Worm (Caenorhabditis elegans): ENCODE results near the gene ZC190.2.

DNA sequence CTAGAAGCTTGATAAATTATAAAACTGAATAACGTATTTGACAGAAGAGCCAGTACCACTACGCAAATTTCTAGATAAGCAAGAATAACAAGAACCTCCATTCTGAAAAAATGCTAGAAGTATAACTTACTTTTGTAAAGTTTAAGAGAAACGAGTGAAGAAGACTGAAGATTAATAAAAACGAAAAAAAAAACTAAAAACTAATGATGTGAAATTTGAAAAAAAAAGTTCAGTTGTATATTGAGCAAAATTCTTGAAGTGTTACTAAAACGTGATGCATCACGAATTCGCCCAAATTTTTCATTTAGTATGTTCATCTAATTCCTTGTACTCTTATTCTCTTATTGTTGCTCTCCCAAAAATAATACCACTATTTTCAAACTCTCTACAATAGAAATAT lies 4.0 kb upstream of the ZC190.2 start, which contains the start of gene ZC190.6:
- TF ChIP-seq W03F9.2 (tag; optimal IDR thresholded peaks at IDR 0.05) (no peak), dao-5 (tag; optimal IDR thresholded peaks at IDR 0.05) (no peak), him-1 (tag; optimal IDR thresholded peaks at IDR 0.05) (no peak)

All from whole organism, L4/young adult.